Worm (Caenorhabditis elegans): ENCODE data around the gene trmt-10C.2.
"Not testable (repeated sequence)": the region's sequence is repeated elsewhere in the genome, so short reads cannot be mapped to it uniquely, and the experiment has no call there.

DNA sequence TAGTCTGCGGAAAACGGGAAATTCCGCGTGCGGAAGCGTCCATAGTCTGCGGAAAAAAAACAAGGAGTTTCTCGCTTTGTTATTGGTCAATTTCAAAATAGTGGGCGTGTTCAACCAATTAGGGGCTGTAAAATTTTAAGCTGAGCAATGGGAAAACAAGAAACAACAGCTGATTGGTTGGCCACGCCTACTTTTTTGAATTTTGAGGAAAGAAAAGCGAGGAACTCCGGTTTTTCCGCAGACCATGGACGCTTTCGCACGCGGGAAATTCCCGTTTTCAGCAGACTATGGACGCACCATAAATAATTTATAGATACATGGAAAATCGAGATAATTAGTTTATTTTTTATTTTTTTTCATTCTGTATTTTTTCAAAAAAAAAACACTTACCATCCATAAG, 44.4 kb upstream of the trmt-10C.2 start:
- not testable (repeated sequence) for TF ChIP-seq nhr-77, nhr-23, fkh-2, nhr-28, aly-2, snpc-4, skn-1 (tag; optimal IDR thresholded peaks at IDR 0.05)
